Worm (Caenorhabditis elegans) whole organism, late embryonic: ENCODE measurements around the gene M01F1.8.

Experiments
- F13H6.1 ChIP-seq: sonication (generic microtip); optimal IDR thresholded peaks from 2 replicates; lab custom pipeline; 2016; ENCODE audit warnings: missing genetic modification characterization, missing compliant biosample characterization
- K02D7.2 ChIP-seq: sonication (generic microtip); optimal IDR thresholded peaks from 2 replicates; lab custom pipeline; 2017; ENCODE audit warnings: mild to moderate bottlenecking, missing genetic modification characterization, missing compliant biosample characterization
- T23F11.4 ChIP-seq: fragments of 200-800 bp; sonication (Bioruptor generic); optimal IDR thresholded peaks from 2 replicates; lab custom pipeline; 2018; ENCODE audit warnings: mild to moderate bottlenecking, missing genetic modification characterization, missing compliant biosample characterization
- Y22D7AL.16 ChIP-seq: sonication (generic microtip); optimal IDR thresholded peaks from 2 replicates; lab custom pipeline; 2016; ENCODE audit warnings: missing genetic modification characterization, missing compliant biosample characterization
- ahr-1 ChIP-seq: sonication (generic microtip); optimal IDR thresholded peaks from 2 replicates; lab custom pipeline; 2016; ENCODE audit warnings: missing genetic modification characterization, missing compliant biosample characterization
- ceh-14 ChIP-seq: sonication (generic microtip); optimal IDR thresholded peaks from 2 replicates; lab custom pipeline; 2016; ENCODE audit warnings: missing genotype, missing genetic modification characterization, missing compliant biosample characterization
- ceh-18 ChIP-seq: sonication (generic microtip); optimal IDR thresholded peaks from 2 replicates; lab custom pipeline; 2016; ENCODE audit warnings: missing genetic modification characterization, missing compliant biosample characterization
- ceh-19 ChIP-seq: fragments of 200-800 bp; sonication (Bioruptor generic); optimal IDR thresholded peaks from 2 replicates; lab custom pipeline; 2018; ENCODE audit warnings: mild to moderate bottlenecking, missing genetic modification characterization, missing compliant biosample characterization
- ceh-2 ChIP-seq: sonication (generic microtip); optimal IDR thresholded peaks from 2 replicates; lab custom pipeline; 2016; ENCODE audit warnings: missing genotype, missing genetic modification characterization, missing compliant biosample characterization
- ceh-22 ChIP-seq: sonication (generic microtip); optimal IDR thresholded peaks from 2 replicates; lab custom pipeline; 2017; ENCODE audit warnings: missing biosample characterization, missing genetic modification characterization
- ceh-24 ChIP-seq: sonication (generic microtip); optimal IDR thresholded peaks from 2 replicates; lab custom pipeline; 2016; ENCODE audit warnings: mild to moderate bottlenecking, missing genetic modification characterization, missing compliant biosample characterization
- ceh-30 ChIP-seq: fragments of 150-350 bp; optimal IDR thresholded peaks from 2 replicates; lab custom pipeline; 2014; ENCODE audit warnings: missing biosample characterization, missing genetic modification characterization
- ceh-34 ChIP-seq: sonication (generic microtip); optimal IDR thresholded peaks from 2 replicates; lab custom pipeline; 2016; ENCODE audit warnings: mild to moderate bottlenecking, missing genetic modification characterization, missing compliant biosample characterization
- ceh-6 ChIP-seq: fragments of 200-800 bp; sonication (Bioruptor generic); optimal IDR thresholded peaks from 2 replicates; lab custom pipeline; 2018; ENCODE audit warnings: mild to moderate bottlenecking, missing genetic modification characterization, missing compliant biosample characterization
- ceh-9 ChIP-seq: sonication (generic microtip); optimal IDR thresholded peaks from 2 replicates; lab custom pipeline; 2016; ENCODE audit warnings: mild to moderate bottlenecking, missing genetic modification characterization, inconsistent platforms, missing compliant biosample characterization
- che-1 ChIP-seq: sonication (generic microtip); optimal IDR thresholded peaks from 2 replicates; lab custom pipeline; 2016; ENCODE audit warnings: mild to moderate bottlenecking, missing genetic modification characterization, missing compliant biosample characterization
- dmd-4 ChIP-seq: sonication (generic microtip); optimal IDR thresholded peaks from 2 replicates; lab custom pipeline; 2016; ENCODE audit warnings: borderline replicate concordance, missing genetic modification characterization, missing compliant biosample characterization
- elt-2 ChIP-seq: sonication (generic microtip); optimal IDR thresholded peaks from 2 replicates; lab custom pipeline; 2016; ENCODE audit warnings: missing genetic modification reagents, missing genetic modification characterization, missing compliant biosample characterization
- eyg-1 ChIP-seq: sonication (generic microtip); optimal IDR thresholded peaks from 2 replicates; lab custom pipeline; 2016; ENCODE audit warnings: missing genotype, missing genetic modification characterization, missing compliant biosample characterization
- fax-1 ChIP-seq: sonication (generic microtip); optimal IDR thresholded peaks from 2 replicates; lab custom pipeline; 2016; ENCODE audit warnings: missing genotype, missing genetic modification characterization, missing compliant biosample characterization
- gmeb-2 ChIP-seq: sonication (generic microtip); optimal IDR thresholded peaks from 2 replicates; lab custom pipeline; 2016; ENCODE audit warnings: missing genetic modification characterization, inconsistent platforms, missing compliant biosample characterization
- hlh-15 ChIP-seq: sonication (generic microtip); optimal IDR thresholded peaks from 2 replicates; lab custom pipeline; 2016; ENCODE audit warnings: missing genetic modification characterization, missing compliant biosample characterization
- hlh-30 ChIP-seq: sonication (generic microtip); optimal IDR thresholded peaks from 2 replicates; lab custom pipeline; 2017; ENCODE audit warnings: antibody characterized with exemption, missing genetic modification characterization, missing compliant biosample characterization; ENCODE audit not compliant: insufficient read depth
- hlh-6 ChIP-seq: sonication (generic microtip); optimal IDR thresholded peaks from 2 replicates; lab custom pipeline; 2016; ENCODE audit warnings: missing genotype, missing genetic modification characterization, missing compliant biosample characterization
- hlh-8 ChIP-seq: sonication (generic microtip); optimal IDR thresholded peaks from 2 replicates; lab custom pipeline; 2016; ENCODE audit warnings: missing genotype, missing genetic modification characterization, missing compliant biosample characterization
- lin-11 ChIP-seq: fragments of 200-800 bp; sonication (Bioruptor generic); optimal IDR thresholded peaks from 2 replicates; lab custom pipeline; 2018; ENCODE audit warnings: mild to moderate bottlenecking, missing genetic modification characterization, missing compliant biosample characterization
- madf-2 ChIP-seq: sonication (generic microtip); optimal IDR thresholded peaks from 2 replicates; lab custom pipeline; 2017; ENCODE audit warnings: missing genetic modification characterization, missing compliant biosample characterization
- mec-3 ChIP-seq: sonication (generic microtip); optimal IDR thresholded peaks from 2 replicates; lab custom pipeline; 2016; ENCODE audit warnings: borderline replicate concordance, missing genetic modification characterization, missing compliant biosample characterization
- nfya-1 ChIP-seq: sonication (generic microtip); optimal IDR thresholded peaks from 2 replicates; lab custom pipeline; 2017; ENCODE audit warnings: missing genetic modification characterization, mild to moderate bottlenecking, missing compliant biosample characterization, antibody characterized with exemption, moderate library complexity
- nhr-11 ChIP-seq: fragments of 150-350 bp; optimal IDR thresholded peaks from 2 replicates; lab custom pipeline; 2014; ENCODE audit warnings: missing biosample characterization, missing genetic modification characterization
- nhr-232 ChIP-seq: sonication (generic microtip); optimal IDR thresholded peaks from 2 replicates; lab custom pipeline; 2016; ENCODE audit warnings: missing genetic modification characterization, missing compliant biosample characterization
- odd-2 ChIP-seq: sonication (generic microtip); optimal IDR thresholded peaks from 2 replicates; lab custom pipeline; 2017; ENCODE audit warnings: antibody characterized with exemption, mild to moderate bottlenecking, missing genetic modification characterization, missing compliant biosample characterization
- pag-3 ChIP-seq: sonication (generic microtip); optimal IDR thresholded peaks from 2 replicates; lab custom pipeline; 2016; ENCODE audit warnings: missing compliant biosample characterization, missing genetic modification characterization, borderline replicate concordance
- pat-9 ChIP-seq: fragments of 200-800 bp; sonication (Bioruptor generic); optimal IDR thresholded peaks from 2 replicates; lab custom pipeline; 2018; ENCODE audit warnings: mild to moderate bottlenecking, missing genetic modification characterization, moderate library complexity, missing compliant biosample characterization
- pha-2 ChIP-seq: sonication (generic microtip); optimal IDR thresholded peaks from 2 replicates; lab custom pipeline; 2017; ENCODE audit warnings: mild to moderate bottlenecking, missing genetic modification characterization, missing compliant biosample characterization
- pros-1 ChIP-seq: fragments of 150-350 bp; optimal IDR thresholded peaks from 2 replicates; lab custom pipeline; 2014; ENCODE audit warnings: missing biosample characterization, missing genetic modification reagents, missing genetic modification characterization
- ref-2 ChIP-seq: sonication (generic microtip); optimal IDR thresholded peaks from 2 replicates; lab custom pipeline; 2016; ENCODE audit warnings: missing genetic modification characterization, missing compliant biosample characterization
- rnt-1 ChIP-seq: sonication (generic microtip); optimal IDR thresholded peaks from 2 replicates; lab custom pipeline; 2016; ENCODE audit warnings: missing genetic modification characterization, missing compliant biosample characterization
- sdc-2 ChIP-seq: sonication (generic microtip); optimal IDR thresholded peaks from 2 replicates; lab custom pipeline; 2016; ENCODE audit warnings: missing genotype, missing genetic modification characterization, missing compliant biosample characterization
- syd-9 ChIP-seq: sonication (generic microtip); optimal IDR thresholded peaks from 2 replicates; lab custom pipeline; 2016; ENCODE audit warnings: mild to moderate bottlenecking, missing genetic modification characterization, moderate library complexity, missing compliant biosample characterization
- tbx-2 ChIP-seq: sonication (generic microtip); optimal IDR thresholded peaks from 2 replicates; lab custom pipeline; 2016; ENCODE audit warnings: missing genetic modification characterization, missing compliant biosample characterization
- unc-3 ChIP-seq, 2 experiments: fragments of 200-800 bp in 1 of 2; sonication (Bioruptor generic) in 1 of 2; sonication (generic microtip) in 1 of 2; conservative IDR thresholded peaks in 1 of 2; optimal IDR thresholded peaks in 1 of 2; 2 replicates each; pipeline versions ENCODE4 v1.3.6 to Lab custom; 2016 to 2022; ENCODE audit warnings: missing compliant biosample characterization in 2 of 2, missing genetic modification characterization in 2 of 2, missing genetic modification reagents in 1 of 2
- unc-42 ChIP-seq: sonication (generic microtip); optimal IDR thresholded peaks from 2 replicates; lab custom pipeline; 2016; ENCODE audit warnings: missing genotype, missing genetic modification characterization, missing compliant biosample characterization
- unc-55 ChIP-seq: sonication (generic microtip); optimal IDR thresholded peaks from 2 replicates; lab custom pipeline; 2017; ENCODE audit warnings: missing biosample characterization, missing genetic modification reagents, missing genetic modification characterization
- zip-5 ChIP-seq: sonication (generic microtip); optimal IDR thresholded peaks from 2 replicates; lab custom pipeline; 2016; ENCODE audit warnings: missing genetic modification characterization, missing compliant biosample characterization
- ztf-16 ChIP-seq: sonication (generic microtip); optimal IDR thresholded peaks from 2 replicates; lab custom pipeline; 2017; ENCODE audit warnings: missing genetic modification characterization, missing compliant biosample characterization

Gene M01F1.8

DNA sequence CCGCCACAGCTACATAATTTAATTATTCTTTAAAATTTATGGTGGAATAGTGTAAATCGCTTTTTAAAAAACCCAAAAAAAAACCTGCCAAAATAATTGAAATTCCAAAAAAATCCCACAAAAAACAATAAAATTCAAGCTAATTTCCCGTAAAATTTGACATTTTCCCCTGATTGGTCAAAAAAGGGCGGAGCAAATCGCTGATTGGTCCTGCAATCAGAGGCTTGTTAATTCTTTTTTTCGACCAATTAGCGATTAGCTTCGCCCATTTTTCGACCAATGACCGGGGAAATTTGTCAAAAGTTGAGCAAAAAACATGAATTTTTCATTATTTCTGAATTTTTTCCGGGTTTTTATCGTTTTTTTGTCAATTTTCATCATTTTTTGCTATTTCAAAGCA, 35.3 kb downstream of the M01F1.8 start:
- TF ChIP-seq pat-9 (no peak), fax-1 (tag; lab: Kevin White, UChicago) (no peak), nfya-1 (tag; lab: Kevin White, UChicago) (peak; percentile 93), sdc-2 (tag; lab: Kevin White, UChicago) (no peak)

DNA sequence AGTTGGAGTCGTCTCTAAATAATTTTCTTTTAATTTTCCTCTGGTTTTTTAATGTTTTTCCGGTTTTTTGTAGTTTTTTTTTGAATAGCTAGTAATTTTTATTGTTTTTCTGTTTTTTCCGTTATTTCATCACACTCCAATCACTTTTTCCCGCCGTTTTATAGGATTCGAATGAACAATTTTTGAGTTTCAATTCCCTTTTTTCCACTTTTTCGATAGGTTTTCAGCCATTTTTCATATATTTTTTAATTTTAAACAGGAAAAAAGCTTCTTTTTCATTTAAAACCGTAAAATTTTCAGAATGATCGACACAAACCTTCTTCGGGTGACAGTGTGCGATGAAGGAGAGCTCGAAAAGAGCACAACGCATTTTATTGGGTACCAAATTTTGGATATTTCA, 40.9 kb downstream of the M01F1.8 start, which contains the start of gene pph-6:
TSS of gene pph-6 (plus strand) at position 301 of the 400 bp plus-strand sequence.
- no peak for TF ChIP-seq fax-1 (tag; lab: Kevin White, UChicago)
- TF ChIP-seq ceh-34 = no peak
- no peak for TF ChIP-seq unc-3 (GFP tag; conservative IDR thresholded peaks at IDR 0.05; lab: Robert Waterston, UW)
- no peak for TF ChIP-seq unc-3 (tag; optimal IDR thresholded peaks at IDR 0.05; lab: Kevin White, UChicago)
- TF ChIP-seq elt-2 (tag; lab: Kevin White, UChicago) = no peak
- TF ChIP-seq dmd-4 (tag; lab: Kevin White, UChicago) = no peak
- TF ChIP-seq syd-9 = no peak
- no peak for TF ChIP-seq che-1 (tag; lab: Kevin White, UChicago)
- TF ChIP-seq ceh-30 (tag; lab: Kevin White, UChicago) = no peak
- no peak for TF ChIP-seq ztf-16 (tag; lab: Kevin White, UChicago)
- TF ChIP-seq zip-5 (tag; lab: Kevin White, UChicago) = no peak
- TF ChIP-seq K02D7.2 (tag; lab: Kevin White, UChicago) = no peak
- TF ChIP-seq unc-55 (GFP tag; lab: Kevin White, UChicago) = no peak
- no peak for TF ChIP-seq rnt-1
- no peak for TF ChIP-seq nfya-1 (tag; lab: Kevin White, UChicago)
- no peak for TF ChIP-seq gmeb-2 (tag; lab: Kevin White, UChicago)
- TF ChIP-seq odd-2 (tag; lab: Kevin White, UChicago) = no peak
- no peak for TF ChIP-seq ref-2 (tag; lab: Kevin White, UChicago)
- TF ChIP-seq hlh-30 = no peak
- no peak for TF ChIP-seq hlh-15
- TF ChIP-seq sdc-2 (tag; lab: Kevin White, UChicago) = no peak

DNA sequence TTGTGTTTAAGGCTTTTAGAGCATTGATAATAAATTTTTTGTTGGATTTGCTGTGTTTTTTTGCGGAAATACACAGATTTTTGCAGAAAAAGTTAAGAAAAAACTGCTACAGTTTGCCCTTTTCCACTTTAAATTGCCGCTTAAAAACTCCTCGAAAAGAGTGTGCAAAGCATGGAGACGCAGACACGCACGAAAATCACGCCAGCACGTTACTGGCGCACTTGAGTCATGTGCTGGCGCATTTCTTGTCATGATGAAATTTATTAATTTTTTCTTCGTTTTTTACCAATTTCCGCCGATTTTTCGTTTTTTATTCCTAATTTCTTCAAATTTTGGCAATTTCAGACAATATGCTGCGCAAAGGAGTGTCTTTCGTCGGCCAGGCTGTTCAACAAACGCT, 42.3 kb downstream of the M01F1.8 start, which contains the start of gene C34C12.8:
TSS of gene C34C12.8 (plus strand) at position 346 of the 400 bp plus-strand sequence.
- TF ChIP-seq pros-1 (tag; lab: Kevin White, UChicago) (no peak), ceh-6 (GFP tag; lab: Kevin White, UChicago) (no peak), Y22D7AL.16 (tag; lab: Kevin White, UChicago) (no peak), pat-9 (peak; percentile 40), ceh-24 (tag; lab: Kevin White, UChicago) (no peak), F13H6.1 (tag; lab: Kevin White, UChicago) (no peak), hlh-8 (no peak), pha-2 (tag; lab: Kevin White, UChicago) (no peak), unc-55 (GFP tag; lab: Kevin White, UChicago) (no peak), sdc-2 (tag; lab: Kevin White, UChicago) (no peak), nhr-232 (tag; lab: Kevin White, UChicago) (no peak), nhr-11 (no peak), ceh-30 (tag; lab: Kevin White, UChicago) (peak; percentile 81), ztf-16 (tag; lab: Kevin White, UChicago) (peak; percentile 15), ceh-2 (tag; lab: Kevin White, UChicago) (peak; percentile 3), eyg-1 (tag; lab: Kevin White, UChicago) (no peak), syd-9 (no peak), ceh-22 (tag; lab: Kevin White, UChicago) (no peak), ceh-34 (peak; percentile 33), ceh-18 (peak; percentile 15), pag-3 (tag; lab: Kevin White, UChicago) (no peak), mec-3 (tag; lab: Kevin White, UChicago) (no peak), ceh-19 (peak; percentile 55), ceh-14 (peak; percentile 41), hlh-30 (peak; percentile 71), tbx-2 (tag; lab: Kevin White, UChicago) (peak; percentile 70), T23F11.4 (GFP tag; lab: Kevin White, UChicago) (no peak), ceh-9 (tag; lab: Kevin White, UChicago) (no peak), madf-2 (tag; lab: Kevin White, UChicago) (peak; percentile 7), nfya-1 (tag; lab: Kevin White, UChicago) (peak; percentile 87), lin-11 (tag; lab: Kevin White, UChicago) (peak; percentile 17), fax-1 (tag; lab: Kevin White, UChicago) (peak; percentile 1), ahr-1 (tag; lab: Kevin White, UChicago) (no peak), hlh-6 (tag; lab: Kevin White, UChicago) (no peak), che-1 (tag; lab: Kevin White, UChicago) (no peak), K02D7.2 (tag; lab: Kevin White, UChicago) (no peak), odd-2 (tag; lab: Kevin White, UChicago) (no peak), elt-2 (tag; lab: Kevin White, UChicago) (peak; percentile 51), ref-2 (tag; lab: Kevin White, UChicago) (peak; percentile 71), unc-42 (tag; lab: Kevin White, UChicago) (peak; percentile 89)
